Worm (Caenorhabditis elegans) whole organism, L2 larva: Measurements from ENCODE around the gene H35B03.2.
A peak's percentile ranks its signal among the peaks of the same experiment; 100 is the strongest.

Experiments
- C34F6.9 ChIP-seq: fragments of 150-350 bp; optimal IDR thresholded peaks from 2 replicates; lab custom pipeline; 2014; ENCODE audit warnings: missing biosample characterization, missing genetic modification characterization
- F13H6.1 ChIP-seq: sonication (generic microtip); optimal IDR thresholded peaks from 2 replicates; lab custom pipeline; 2016; ENCODE audit warnings: missing genetic modification characterization, missing compliant biosample characterization
- Y55F3AM.14 ChIP-seq: fragments of 200-800 bp; sonication (Bioruptor generic); optimal IDR thresholded peaks from 2 replicates; lab custom pipeline; 2018; ENCODE audit warnings: mild to moderate bottlenecking, missing genetic modification characterization, missing compliant biosample characterization
- ZK546.5 ChIP-seq: sonication (generic microtip); optimal IDR thresholded peaks from 2 replicates; lab custom pipeline; 2017; ENCODE audit warnings: missing biosample characterization, missing genetic modification characterization
- alr-1 ChIP-seq: fragments of 150-350 bp; optimal IDR thresholded peaks from 2 replicates; lab custom pipeline; 2014; ENCODE audit warnings: missing biosample characterization, missing genetic modification characterization
- aly-2 ChIP-seq: fragments of 150-350 bp; optimal IDR thresholded peaks from 2 replicates; lab custom pipeline; 2014; ENCODE audit warnings: missing biosample characterization, missing genetic modification characterization
- blmp-1 ChIP-seq: sonication (generic microtip); optimal IDR thresholded peaks from 2 replicates; lab custom pipeline; 2017; ENCODE audit warnings: missing genetic modification characterization, mild to moderate bottlenecking, missing compliant biosample characterization, antibody characterized with exemption, moderate library complexity; ENCODE audit not compliant: insufficient read depth
- ceh-16 ChIP-seq: fragments of 150-350 bp; optimal IDR thresholded peaks from 2 replicates; lab custom pipeline; 2014; ENCODE audit warnings: missing biosample characterization, missing genetic modification characterization
- ceh-82 ChIP-seq: fragments of 150-350 bp; optimal IDR thresholded peaks from 2 replicates; lab custom pipeline; 2014; ENCODE audit warnings: missing biosample characterization, missing genetic modification characterization
- crh-2 ChIP-seq: sonication (generic microtip); optimal IDR thresholded peaks from 2 replicates; lab custom pipeline; 2017; ENCODE audit warnings: missing biosample characterization, missing genetic modification characterization
- dmd-4 ChIP-seq: sonication (generic microtip); optimal IDR thresholded peaks from 2 replicates; lab custom pipeline; 2017; ENCODE audit warnings: missing biosample characterization, missing genetic modification characterization
- egl-27 ChIP-seq: sonication (generic microtip); optimal IDR thresholded peaks from 3 replicates; lab custom pipeline; 2017; ENCODE audit warnings: missing biosample characterization, missing genetic modification reagents, missing genetic modification characterization
- elt-3 ChIP-seq: sonication (generic microtip); optimal IDR thresholded peaks from 2 replicates; lab custom pipeline; 2017; ENCODE audit warnings: missing biosample characterization, missing genetic modification characterization
- fos-1 ChIP-seq: fragments of 150-350 bp; optimal IDR thresholded peaks from 2 replicates; lab custom pipeline; 2014; ENCODE audit warnings: missing biosample characterization, missing genetic modification characterization
- gmeb-1 ChIP-seq: fragments of 150-350 bp; optimal IDR thresholded peaks from 2 replicates; lab custom pipeline; 2014; ENCODE audit warnings: missing biosample characterization, missing genetic modification characterization
- lin-11 ChIP-seq: fragments of 150-350 bp; sonication (generic microtip); optimal IDR thresholded peaks from 2 replicates; lab custom pipeline; 2014; ENCODE audit warnings: missing biosample characterization, missing genetic modification characterization, inconsistent platforms, mixed read lengths
- lin-13 ChIP-seq: fragments of 150-350 bp; optimal IDR thresholded peaks from 2 replicates; lab custom pipeline; 2014; ENCODE audit warnings: missing biosample characterization, missing genetic modification reagents, missing genetic modification characterization
- lin-39 ChIP-seq: fragments of 150-350 bp; optimal IDR thresholded peaks from 2 replicates; lab custom pipeline; 2014; ENCODE audit warnings: missing biosample characterization, missing genetic modification reagents, missing genetic modification characterization
- lsy-2 ChIP-seq, 2 experiments: fragments of 150-350 bp in 1 of 2; sonication (generic microtip) in 1 of 2; optimal IDR thresholded peaks; 2 replicates each; lab custom pipeline; 2014 to 2017; ENCODE audit warnings: missing biosample characterization in 2 of 2, missing genetic modification characterization in 2 of 2
- mab-5 ChIP-seq: fragments of 150-350 bp; optimal IDR thresholded peaks from 2 replicates; lab custom pipeline; 2014; ENCODE audit warnings: missing biosample characterization, missing genetic modification characterization
- mbf-1 ChIP-seq: sonication (generic microtip); optimal IDR thresholded peaks from 2 replicates; lab custom pipeline; 2017; ENCODE audit warnings: missing biosample characterization, missing genetic modification characterization
- mdl-1 ChIP-seq, 2 experiments: fragments of 150-350 bp in 1 of 2; sonication (generic microtip) in 1 of 2; optimal IDR thresholded peaks; 2 replicates each; lab custom pipeline; 2017; ENCODE audit warnings: missing biosample characterization in 2 of 2, missing genetic modification characterization in 2 of 2
- nhr-10 ChIP-seq: sonication (generic microtip); optimal IDR thresholded peaks from 2 replicates; lab custom pipeline; 2017; ENCODE audit warnings: missing biosample characterization, missing genetic modification characterization
- nhr-11 ChIP-seq: fragments of 150-350 bp; optimal IDR thresholded peaks from 2 replicates; lab custom pipeline; 2014; ENCODE audit warnings: missing biosample characterization, missing genetic modification characterization
- nhr-12 ChIP-seq: fragments of 150-350 bp; optimal IDR thresholded peaks from 2 replicates; lab custom pipeline; 2014; ENCODE audit warnings: missing biosample characterization, missing genetic modification characterization
- nhr-129 ChIP-seq: fragments of 150-350 bp; optimal IDR thresholded peaks from 2 replicates; lab custom pipeline; 2014; ENCODE audit warnings: missing biosample characterization, missing genetic modification characterization
- nhr-21 ChIP-seq: fragments of 150-350 bp; optimal IDR thresholded peaks from 2 replicates; lab custom pipeline; 2014; ENCODE audit warnings: missing biosample characterization, missing genetic modification characterization
- nhr-237 ChIP-seq: fragments of 150-350 bp; optimal IDR thresholded peaks from 2 replicates; lab custom pipeline; 2014; ENCODE audit warnings: missing biosample characterization, missing genetic modification characterization
- nhr-25 ChIP-seq: fragments of 150-350 bp; sonication (generic microtip); optimal IDR thresholded peaks from 3 replicates; lab custom pipeline; 2014; ENCODE audit warnings: missing biosample characterization, missing genetic modification characterization
- nhr-6 ChIP-seq: fragments of 150-350 bp; optimal IDR thresholded peaks from 2 replicates; lab custom pipeline; 2014; ENCODE audit warnings: missing biosample characterization, missing genetic modification characterization
- nhr-77 ChIP-seq: fragments of 150-350 bp; optimal IDR thresholded peaks from 2 replicates; lab custom pipeline; 2014; ENCODE audit warnings: missing biosample characterization, missing genetic modification characterization
- sem-4 ChIP-seq: fragments of 150-350 bp; optimal IDR thresholded peaks from 2 replicates; lab custom pipeline; 2014; ENCODE audit warnings: missing biosample characterization, missing genetic modification reagents, missing genetic modification characterization
- skn-1 ChIP-seq: sonication (generic microtip); optimal IDR thresholded peaks from 2 replicates; lab custom pipeline; 2017; ENCODE audit warnings: missing biosample characterization, missing genetic modification characterization
- sma-3 ChIP-seq: sonication (generic microtip); optimal IDR thresholded peaks from 2 replicates; lab custom pipeline; 2016; ENCODE audit warnings: missing genetic modification reagents, missing genetic modification characterization, missing compliant biosample characterization
- sma-9 ChIP-seq, 2 experiments: fragments of 150-350 bp in 1 of 2; sonication (generic microtip) in 1 of 2; optimal IDR thresholded peaks; 2 replicates each; lab custom pipeline; 2014 to 2016; ENCODE audit warnings: missing genetic modification characterization in 2 of 2, mild to moderate bottlenecking in 1 of 2, missing biosample characterization in 1 of 2, missing compliant biosample characterization in 1 of 2, missing genetic modification reagents in 1 of 2, moderate library complexity in 1 of 2
- snpc-4 ChIP-seq: fragments of 150-350 bp; optimal IDR thresholded peaks from 2 replicates; lab custom pipeline; 2014; ENCODE audit warnings: missing biosample characterization, missing genetic modification characterization
- unc-39 ChIP-seq: fragments of 150-350 bp; optimal IDR thresholded peaks from 2 replicates; lab custom pipeline; 2014; ENCODE audit warnings: missing biosample characterization, missing genetic modification characterization
- unc-55 ChIP-seq: fragments of 150-350 bp; sonication (generic microtip); optimal IDR thresholded peaks from 3 replicates; lab custom pipeline; 2014; ENCODE audit warnings: missing biosample characterization, missing genetic modification reagents, missing genetic modification characterization
- unc-62 ChIP-seq: fragments of 150-350 bp; optimal IDR thresholded peaks from 2 replicates; lab custom pipeline; 2014; ENCODE audit warnings: missing biosample characterization, missing genetic modification reagents, missing genetic modification characterization
- ztf-1 ChIP-seq: fragments of 200-800 bp; sonication (Bioruptor generic); conservative IDR thresholded peaks from 2 replicates; pipeline ENCODE4 v1.3.6; 2022; ENCODE audit warnings: missing genetic modification characterization, missing compliant biosample characterization
- ztf-11 ChIP-seq: sonication (generic microtip); optimal IDR thresholded peaks from 2 replicates; lab custom pipeline; 2017; ENCODE audit warnings: missing biosample characterization, missing genetic modification characterization
- ztf-4 ChIP-seq: fragments of 150-350 bp; optimal IDR thresholded peaks from 2 replicates; lab custom pipeline; 2014; ENCODE audit warnings: missing biosample characterization, missing genetic modification characterization

Gene H35B03.2

DNA sequence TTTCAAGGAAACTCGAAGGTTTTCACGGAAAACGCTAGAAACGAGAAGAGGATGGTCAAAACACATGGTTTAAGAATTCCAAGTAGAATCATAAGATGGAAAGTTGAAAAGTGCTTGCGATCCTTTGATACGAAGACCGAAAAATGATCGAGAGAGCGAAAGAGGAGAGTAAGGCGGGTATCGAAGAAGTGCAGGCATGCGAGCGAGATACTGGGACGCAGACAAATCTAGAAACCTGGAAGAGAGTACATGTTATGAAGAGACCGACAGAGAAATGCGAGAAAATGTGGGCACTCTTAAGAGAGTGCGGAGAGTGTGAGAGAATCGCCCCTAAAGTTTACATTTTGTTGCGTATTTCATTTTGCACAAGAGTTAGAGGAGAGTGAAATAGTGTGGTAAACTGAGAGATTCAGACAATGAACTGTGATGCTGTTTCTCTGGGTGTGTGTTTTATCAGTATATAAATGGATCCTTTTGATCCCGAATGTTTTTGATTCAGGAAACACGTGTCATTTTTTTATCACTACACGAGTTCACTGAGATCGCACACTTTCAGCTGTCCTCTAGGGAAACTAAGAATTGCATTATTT is 22.6 kb upstream of the H35B03.2 start (continued):
- TF ChIP-seq elt-3 (tag; lab: Kevin White, UChicago) (no peak), crh-2 (tag; lab: Kevin White, UChicago) (peak; percentile 84), mdl-1 (tag; optimal IDR thresholded peaks at IDR 0.05; lab: Kevin White, UChicago) (peak; percentile 45 to 86), mab-5 (tag; lab: Kevin White, UChicago) (no peak), gmeb-1 (tag; lab: Kevin White, UChicago) (peak; percentile 62)

DNA sequence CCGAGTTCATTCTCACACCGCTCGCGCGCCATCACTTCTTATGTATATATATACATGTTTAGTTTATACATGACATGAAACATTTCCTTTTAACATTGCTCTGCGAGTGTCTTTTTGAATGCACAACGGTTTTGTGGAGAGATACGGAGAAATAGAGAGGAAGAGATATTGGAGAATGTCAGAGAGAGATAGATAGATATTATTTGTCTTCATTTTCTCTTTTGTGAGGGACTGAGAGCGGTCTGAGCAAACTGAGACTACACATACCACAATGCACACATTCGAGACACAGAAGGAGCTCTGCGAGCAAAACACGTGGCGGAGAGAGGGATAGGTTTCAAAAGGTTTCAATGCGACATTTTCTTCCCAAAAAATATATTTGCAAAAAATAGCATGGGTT is 21.8 kb upstream of the H35B03.2 start:
- TF ChIP-seq ZK546.5 (tag; lab: Kevin White, UChicago) (no peak), alr-1 (tag; lab: Kevin White, UChicago) (no peak), fos-1 (tag; lab: Kevin White, UChicago) (no peak), sem-4 (no peak), mbf-1 (tag; lab: Kevin White, UChicago) (no peak), lin-13 (GFP tag; lab: Kevin White, UChicago) (no peak), Y55F3AM.14 (GFP tag; lab: Kevin White, UChicago) (no peak), ztf-4 (tag; lab: Kevin White, UChicago) (no peak), F13H6.1 (peak; percentile 80), elt-3 (tag; lab: Kevin White, UChicago) (no peak), lin-39 (tag; lab: Kevin White, UChicago) (no peak), nhr-25 (tag; lab: Kevin White, UChicago) (no peak), nhr-6 (tag; lab: Kevin White, UChicago) (no peak), gmeb-1 (tag; lab: Kevin White, UChicago) (no peak), snpc-4 (tag; lab: Kevin White, UChicago) (no peak), nhr-10 (tag; lab: Kevin White, UChicago) (no peak), C34F6.9 (tag; lab: Kevin White, UChicago) (peak; percentile 47), skn-1 (tag; lab: Kevin White, UChicago) (no peak), unc-39 (no peak), aly-2 (tag; lab: Kevin White, UChicago) (no peak), egl-27 (tag; lab: Kevin White, UChicago) (peak; percentile 46), nhr-11 (no peak), nhr-129 (peak; percentile 73), crh-2 (tag; lab: Kevin White, UChicago) (no peak), blmp-1 (no peak), unc-55 (no peak), ceh-16 (tag; lab: Kevin White, UChicago) (no peak), mdl-1 (tag; optimal IDR thresholded peaks at IDR 0.05; lab: Kevin White, UChicago) (peak; percentile 17 to 76), dmd-4 (tag; lab: Kevin White, UChicago) (no peak), ztf-11 (tag; lab: Kevin White, UChicago) (no peak), ztf-1 (GFP tag; lab: Robert Waterston, UW) (no peak), mab-5 (tag; lab: Kevin White, UChicago) (no peak), nhr-12 (tag; lab: Kevin White, UChicago) (no peak), sma-9 (GFP tag; optimal IDR thresholded peaks at IDR 0.05; lab: Kevin White, UChicago) (peak; percentile 69), sma-9 (tag; optimal IDR thresholded peaks at IDR 0.05; lab: Kevin White, UChicago) (no peak), ceh-82 (no peak), lsy-2 (tag; optimal IDR thresholded peaks at IDR 0.05; lab: Kevin White, UChicago) (peak in 1 of 2 experiments; percentile 45), unc-62 (GFP tag; lab: Kevin White, UChicago) (no peak), lin-11 (tag; lab: Kevin White, UChicago) (no peak), nhr-77 (no peak), nhr-237 (no peak), nhr-21 (no peak), sma-3 (GFP tag; lab: Kevin White, UChicago) (no peak)
- TF ChIP-seq, all 48 proteins: peak for 7
